Worm (Caenorhabditis elegans): ENCODE measurements around the gene dhs-6.

The dhs-6 gene

DNA sequence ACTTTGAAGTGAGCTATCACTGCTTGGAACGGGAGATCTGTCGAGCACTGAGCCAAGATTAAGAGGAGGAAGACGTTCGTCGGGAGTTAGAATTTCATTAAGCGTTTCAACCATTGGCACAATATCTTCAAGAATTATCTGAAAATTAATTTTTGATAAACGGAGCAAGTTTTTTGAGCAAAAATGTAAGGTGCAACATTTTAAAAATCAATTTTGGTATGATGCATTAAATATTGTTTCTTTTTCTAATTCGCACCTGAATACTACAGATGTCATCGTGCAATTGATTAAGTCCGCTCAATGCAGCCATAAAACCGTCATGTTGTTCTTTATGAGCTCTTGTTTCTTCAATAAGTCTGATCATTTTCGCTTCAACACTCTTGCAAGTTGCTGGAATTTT, 29.2 kb upstream of the dhs-6 start, which contains the start of gene ddl-1:
TSS of gene ddl-1 (minus strand) at position 101 of the 400 bp plus-strand sequence.
- TF ChIP-seq nhr-2 (tag; optimal IDR thresholded peaks at IDR 0.05) (no peak), unc-62 (GFP tag; optimal IDR thresholded peaks at IDR 0.05) (no peak), tbx-8 (GFP tag; optimal IDR thresholded peaks at IDR 0.05) (no peak), drap-1 (GFP tag; optimal IDR thresholded peaks at IDR 0.05) (no peak), sptf-1 (tag; optimal IDR thresholded peaks at IDR 0.05) (no peak), blmp-1 (tag; optimal IDR thresholded peaks at IDR 0.05) (no peak), ces-1 (GFP tag; optimal IDR thresholded peaks at IDR 0.05) (no peak), nhr-12 (tag; optimal IDR thresholded peaks at IDR 0.05) (no peak), sem-2 (GFP tag; optimal IDR thresholded peaks at IDR 0.05) (no peak), ceh-83 (GFP tag; optimal IDR thresholded peaks at IDR 0.05) (no peak), cnd-1 (tag; optimal IDR thresholded peaks at IDR 0.05) (no peak), zip-8 (tag; optimal IDR thresholded peaks at IDR 0.05) (no peak), unc-120 (tag; optimal IDR thresholded peaks at IDR 0.05; ENCODE audit: poor library complexity, severe bottlenecking) (no peak), hlh-1 (tag; optimal IDR thresholded peaks at IDR 0.05) (no peak), ceh-43 (GFP tag; optimal IDR thresholded peaks at IDR 0.05) (no peak)

DNA sequence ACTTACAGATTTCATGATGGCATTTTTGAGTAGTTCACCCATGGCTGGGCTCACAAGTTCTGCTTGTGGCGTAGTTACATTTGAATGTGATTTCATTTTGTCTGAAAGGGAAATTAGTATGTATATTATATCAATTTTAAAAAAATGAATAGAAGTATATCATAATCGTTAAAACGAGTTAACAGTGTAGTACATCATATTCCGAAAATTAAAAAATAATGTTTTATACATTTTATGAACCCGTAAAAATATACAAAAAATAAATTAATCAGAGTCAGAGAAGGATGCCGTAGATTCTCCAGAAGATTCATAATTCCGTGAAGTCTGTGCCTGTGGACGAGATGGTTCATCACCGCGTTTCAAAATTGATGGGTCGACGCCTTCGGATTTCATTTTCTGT, 27.8 kb upstream of the dhs-6 start, which contains the start of gene F59E12.9:
TSS of gene F59E12.9 (minus strand) at position 101 of the 400 bp plus-strand sequence.
- TF ChIP-seq M03D4.4 (tag; optimal IDR thresholded peaks at IDR 0.05) = no peak
- no peak for TF ChIP-seq mep-1 (tag; optimal IDR thresholded peaks at IDR 0.05)
- no peak for TF ChIP-seq unc-120 (tag; optimal IDR thresholded peaks at IDR 0.05; ENCODE audit: poor library complexity, severe bottlenecking)
- TF ChIP-seq ceh-83 (GFP tag; optimal IDR thresholded peaks at IDR 0.05) = no peak
- no peak for TF ChIP-seq tbx-8 (GFP tag; optimal IDR thresholded peaks at IDR 0.05)
- no peak for TF ChIP-seq mab-5 (tag; optimal IDR thresholded peaks at IDR 0.05)
- no peak for TF ChIP-seq zip-8 (tag; optimal IDR thresholded peaks at IDR 0.05)
- no peak for TF ChIP-seq ceh-43 (GFP tag; optimal IDR thresholded peaks at IDR 0.05)
- no peak for TF ChIP-seq lsy-2 (tag; optimal IDR thresholded peaks at IDR 0.05)
- TF ChIP-seq nhr-76 (tag; optimal IDR thresholded peaks at IDR 0.05) = no peak
- no peak for TF ChIP-seq bed-3 (GFP tag; optimal IDR thresholded peaks at IDR 0.05)
- no peak for TF ChIP-seq pha-4 (tag; optimal IDR thresholded peaks at IDR 0.05)
- TF ChIP-seq hlh-1 (tag; optimal IDR thresholded peaks at IDR 0.05) = no peak
- TF ChIP-seq sptf-1 (tag; optimal IDR thresholded peaks at IDR 0.05) = no peak
- TF ChIP-seq elt-1 (tag; optimal IDR thresholded peaks at IDR 0.05; ENCODE audit: borderline replicate concordance, insufficient read depth) = no peak
- TF ChIP-seq nhr-28 (tag; optimal IDR thresholded peaks at IDR 0.05) = no peak
- no peak for TF ChIP-seq snpc-4 (tag; optimal IDR thresholded peaks at IDR 0.05)
- TF ChIP-seq unc-39 (tag; optimal IDR thresholded peaks at IDR 0.05) = no peak
- no peak for TF ChIP-seq ham-2 (GFP tag; optimal IDR thresholded peaks at IDR 0.05)
- TF ChIP-seq ces-1 (GFP tag; optimal IDR thresholded peaks at IDR 0.05) = no peak

DNA sequence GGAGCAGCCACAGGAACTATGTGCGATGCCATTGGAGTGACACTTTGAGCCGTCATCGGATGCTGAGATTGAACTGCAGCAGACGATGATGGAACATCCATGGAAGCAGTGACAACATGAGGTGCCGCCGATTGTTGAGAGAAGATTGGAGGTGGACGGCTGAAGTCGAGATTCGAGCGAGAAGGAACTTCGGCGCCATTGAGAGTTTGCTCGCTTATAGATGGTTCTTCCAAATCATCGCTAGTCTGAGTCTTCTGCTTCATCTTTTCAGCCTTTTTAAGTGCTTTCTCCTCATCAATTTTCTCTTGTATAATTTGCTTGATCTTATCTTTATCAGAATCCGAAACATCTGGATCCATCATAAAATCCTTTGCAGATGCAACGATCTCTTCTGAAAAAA, 23.0 kb upstream of the dhs-6 start:
- TF ChIP-seq lin-13 (tag; optimal IDR thresholded peaks at IDR 0.05) = no peak
- no peak for TF ChIP-seq sem-2 (GFP tag; optimal IDR thresholded peaks at IDR 0.05)
- no peak for TF ChIP-seq nhr-2 (tag; optimal IDR thresholded peaks at IDR 0.05)
- TF ChIP-seq nhr-76 (tag; optimal IDR thresholded peaks at IDR 0.05) = no peak

DNA sequence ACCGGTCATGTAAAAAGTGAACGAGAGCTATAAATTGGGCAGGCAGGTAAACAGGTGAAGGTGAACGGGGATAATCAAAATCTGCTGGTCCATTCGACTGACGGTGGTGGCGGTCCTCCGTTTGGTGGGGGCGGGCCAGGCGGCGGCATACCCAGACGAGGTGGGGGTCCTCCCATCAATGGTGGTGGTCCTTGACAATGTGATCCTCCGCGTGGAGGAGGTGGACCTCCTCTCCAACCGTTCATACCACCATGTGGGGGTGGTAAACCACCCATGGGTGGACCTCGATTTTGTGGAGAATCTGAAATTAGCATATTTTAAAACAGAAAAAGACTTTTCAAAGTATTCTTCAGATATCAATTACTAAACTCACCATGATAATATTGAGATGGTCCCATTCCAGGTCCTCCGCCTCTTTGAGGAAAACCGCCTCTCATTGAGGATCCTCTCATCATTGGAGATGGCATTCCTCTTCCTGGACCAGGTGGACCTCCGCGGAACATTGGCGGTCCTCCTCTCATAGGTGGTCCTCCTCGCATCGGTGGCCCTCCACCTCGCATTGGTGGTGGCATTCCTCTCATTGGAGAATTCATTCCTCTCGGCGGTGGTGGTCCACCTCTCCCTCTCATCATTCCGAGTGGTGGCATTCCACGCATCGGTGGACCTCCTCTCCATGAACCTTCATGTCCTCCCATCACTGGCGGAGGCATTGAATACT, 21.4 kb upstream of the dhs-6 start:
- no peak for TF ChIP-seq tbx-8 (GFP tag; optimal IDR thresholded peaks at IDR 0.05)
- TF ChIP-seq nhr-28 (tag; optimal IDR thresholded peaks at IDR 0.05) = no peak
- no peak for TF ChIP-seq bed-3 (GFP tag; optimal IDR thresholded peaks at IDR 0.05)
- no peak for TF ChIP-seq mls-2 (tag; optimal IDR thresholded peaks at IDR 0.05)
- no peak for TF ChIP-seq nhr-12 (tag; optimal IDR thresholded peaks at IDR 0.05)
- no peak for TF ChIP-seq sem-2 (GFP tag; optimal IDR thresholded peaks at IDR 0.05)
- no peak for TF ChIP-seq elt-3 (tag; optimal IDR thresholded peaks at IDR 0.05)
- TF ChIP-seq nhr-76 (tag; optimal IDR thresholded peaks at IDR 0.05) = no peak
- no peak for TF ChIP-seq mep-1 (tag; optimal IDR thresholded peaks at IDR 0.05)

DNA sequence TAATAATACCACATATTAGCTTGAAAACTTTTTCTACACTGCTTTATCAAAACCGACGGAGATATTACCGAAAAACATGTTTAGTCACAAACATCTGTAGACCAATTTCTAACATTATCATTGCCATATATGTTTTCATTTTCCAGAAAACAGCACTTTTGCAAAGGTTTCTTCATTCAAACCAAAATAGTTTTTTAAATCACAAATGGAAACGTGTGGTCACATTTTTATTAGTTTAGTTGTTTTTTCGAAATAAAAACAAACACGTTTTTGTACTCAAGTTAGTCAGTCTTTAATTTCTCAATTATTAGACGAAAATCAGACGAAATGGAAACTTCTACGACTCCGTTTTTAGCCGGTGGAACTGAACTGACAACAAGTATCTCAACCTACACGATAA, 18.9 kb upstream of the dhs-6 start, which contains the start of gene F59E12.3:
TSS of gene F59E12.3 (plus strand) at position 301 of the 400 bp plus-strand sequence.
- no peak for TF ChIP-seq mab-5 (tag; optimal IDR thresholded peaks at IDR 0.05)
- no peak for TF ChIP-seq nhr-28 (tag; optimal IDR thresholded peaks at IDR 0.05)
- TF ChIP-seq lin-32 (GFP tag; optimal IDR thresholded peaks at IDR 0.05) = no peak
- no peak for TF ChIP-seq nhr-2 (tag; optimal IDR thresholded peaks at IDR 0.05)
- no peak for TF ChIP-seq lin-13 (tag; optimal IDR thresholded peaks at IDR 0.05)
- no peak for TF ChIP-seq snpc-4 (tag; optimal IDR thresholded peaks at IDR 0.05)
- no peak for TF ChIP-seq zip-8 (tag; optimal IDR thresholded peaks at IDR 0.05)
- no peak for TF ChIP-seq flh-1 (GFP tag; optimal IDR thresholded peaks at IDR 0.05)
- TF ChIP-seq blmp-1 (tag; optimal IDR thresholded peaks at IDR 0.05) = no peak
- TF ChIP-seq pha-4 (tag; optimal IDR thresholded peaks at IDR 0.05) = no peak
- TF ChIP-seq elt-1 (tag; optimal IDR thresholded peaks at IDR 0.05; ENCODE audit: borderline replicate concordance, insufficient read depth) = no peak
- no peak for TF ChIP-seq nhr-12 (tag; optimal IDR thresholded peaks at IDR 0.05)
- no peak for TF ChIP-seq cnd-1 (tag; optimal IDR thresholded peaks at IDR 0.05)
- TF ChIP-seq sem-2 (GFP tag; optimal IDR thresholded peaks at IDR 0.05) = no peak
- TF ChIP-seq ces-1 (GFP tag; optimal IDR thresholded peaks at IDR 0.05) = no peak
- TF ChIP-seq nhr-237 (tag; optimal IDR thresholded peaks at IDR 0.05) = no peak
- no peak for TF ChIP-seq ceh-39 (tag; optimal IDR thresholded peaks at IDR 0.05)
- no peak for TF ChIP-seq elt-3 (tag; optimal IDR thresholded peaks at IDR 0.05)
- no peak for TF ChIP-seq ceh-43 (GFP tag; optimal IDR thresholded peaks at IDR 0.05)

Data from whole organism, mixed stage, embryonic.